Worm (Caenorhabditis elegans) whole organism, early embryonic: ENCODE measurements around the gene tsp-12.

ENCODE experiments used
- B0310.2 ChIP-seq: sonication (generic microtip); optimal IDR thresholded peaks from 2 replicates; lab custom pipeline; 2016; ENCODE audit warnings: mild to moderate bottlenecking, missing genetic modification characterization, missing compliant biosample characterization
- aly-1 ChIP-seq: sonication (generic microtip); optimal IDR thresholded peaks from 2 replicates; lab custom pipeline; 2016; ENCODE audit warnings: missing genetic modification characterization, missing compliant biosample characterization
- ama-1 ChIP-seq: fragments of 150-350 bp; optimal IDR thresholded peaks from 2 replicates; lab custom pipeline; 2014
- ceh-13 ChIP-seq: fragments of 200-800 bp; sonication (Bioruptor generic); optimal IDR thresholded peaks from 2 replicates; lab custom pipeline; 2018; ENCODE audit warnings: mild to moderate bottlenecking, missing genetic modification characterization, missing compliant biosample characterization
- ets-7 ChIP-seq: sonication (generic microtip); optimal IDR thresholded peaks from 2 replicates; lab custom pipeline; 2016; ENCODE audit warnings: missing genotype, missing genetic modification characterization, missing compliant biosample characterization
- flt-1 ChIP-seq: fragments of 200-800 bp; sonication (Bioruptor generic); IDR thresholded peaks from 2 replicates; pipeline ENCODE4 v1.3.6; 2022; ENCODE audit warnings: missing genetic modification characterization, missing compliant biosample characterization
- hmbx-1 ChIP-seq: sonication (generic microtip); optimal IDR thresholded peaks from 2 replicates; lab custom pipeline; 2016; ENCODE audit warnings: mild to moderate bottlenecking, missing genetic modification characterization, missing compliant biosample characterization
- hmg-4 ChIP-seq: fragments of 200-800 bp; sonication (Bioruptor generic); optimal IDR thresholded peaks from 2 replicates; lab custom pipeline; 2018; ENCODE audit warnings: mild to moderate bottlenecking, missing genetic modification characterization, missing compliant biosample characterization
- pes-1 ChIP-seq: fragments of 200-800 bp; sonication (Bioruptor generic); IDR thresholded peaks from 2 replicates; pipeline ENCODE4 v1.3.6; 2022; ENCODE audit warnings: missing genetic modification reagents, missing genetic modification characterization, missing compliant biosample characterization

- TF ChIP-seq pes-1 (GFP tag; lab: Robert Waterston, UW) (no peak), hmbx-1 (tag; lab: Kevin White, UChicago) (no peak), hmg-4 (no peak), flt-1 (no peak), ama-1 (no peak), aly-1 (tag; lab: Kevin White, UChicago) (no peak), ceh-13 (GFP tag; lab: Kevin White, UChicago) (no peak), ets-7 (tag; lab: Kevin White, UChicago) (no peak), B0310.2 (no peak)
These were observed 14.6 kb downstream of the tsp-12 start, which contains the start of gene K08F4.5 for ce11 chrIV:10135817-10136216.
